Worm (Caenorhabditis elegans): Measurements from ENCODE around the gene Y62F5A.10.

The Y62F5A.10 gene

DNA sequence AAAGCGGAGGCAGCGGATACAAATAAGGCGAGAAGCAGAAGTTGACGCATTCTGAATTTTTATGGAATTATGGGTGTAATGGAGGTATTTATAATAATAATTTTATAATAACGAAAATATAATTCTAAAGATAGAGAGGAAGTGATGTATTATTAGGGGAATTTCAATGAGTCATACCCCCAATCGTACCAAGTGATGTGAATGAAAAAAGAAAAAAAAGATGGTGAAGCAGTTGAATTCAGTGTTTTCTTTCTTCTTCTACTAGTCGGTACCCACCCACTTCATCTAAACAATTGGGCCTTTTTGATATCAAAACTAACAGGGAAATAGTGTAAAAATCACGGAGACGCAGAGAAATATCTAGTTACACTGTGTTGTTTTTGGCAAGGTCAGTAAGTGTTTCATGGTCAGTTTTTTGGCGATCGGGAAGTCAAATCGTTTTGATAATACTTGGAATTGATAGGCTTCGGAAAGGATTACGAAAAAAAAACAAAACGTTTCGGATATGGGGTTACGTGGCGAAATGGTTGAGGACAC is 34.6 kb upstream of the Y62F5A.10 start, which contains the start of gene ttr-18:
ttr-18 (minus strand) TSS at position 51 of the 537 bp plus-strand sequence.
- no peak for TF ChIP-seq ceh-14 (tag; optimal IDR thresholded peaks at IDR 0.05)
- no peak for TF ChIP-seq T23F11.4 (GFP tag; optimal IDR thresholded peaks at IDR 0.05)
- TF ChIP-seq rnt-1 (tag; optimal IDR thresholded peaks at IDR 0.05) = no peak
- TF ChIP-seq zip-5 (tag; optimal IDR thresholded peaks at IDR 0.05) = no peak
- no peak for TF ChIP-seq ztf-16 (tag; optimal IDR thresholded peaks at IDR 0.05)
- TF ChIP-seq ceh-19 (GFP tag; optimal IDR thresholded peaks at IDR 0.05) = no peak
- TF ChIP-seq K02D7.2 (tag; optimal IDR thresholded peaks at IDR 0.05) = no peak
- TF ChIP-seq hlh-15 (tag; optimal IDR thresholded peaks at IDR 0.05) = no peak
- TF ChIP-seq pag-3 (tag; optimal IDR thresholded peaks at IDR 0.05; ENCODE audit: borderline replicate concordance) = no peak
- TF ChIP-seq npax-4 (tag; optimal IDR thresholded peaks at IDR 0.05) = no peak
- TF ChIP-seq ceh-24 (tag; optimal IDR thresholded peaks at IDR 0.05) = no peak
- TF ChIP-seq ceh-48 (tag; optimal IDR thresholded peaks at IDR 0.05) = no peak

DNA sequence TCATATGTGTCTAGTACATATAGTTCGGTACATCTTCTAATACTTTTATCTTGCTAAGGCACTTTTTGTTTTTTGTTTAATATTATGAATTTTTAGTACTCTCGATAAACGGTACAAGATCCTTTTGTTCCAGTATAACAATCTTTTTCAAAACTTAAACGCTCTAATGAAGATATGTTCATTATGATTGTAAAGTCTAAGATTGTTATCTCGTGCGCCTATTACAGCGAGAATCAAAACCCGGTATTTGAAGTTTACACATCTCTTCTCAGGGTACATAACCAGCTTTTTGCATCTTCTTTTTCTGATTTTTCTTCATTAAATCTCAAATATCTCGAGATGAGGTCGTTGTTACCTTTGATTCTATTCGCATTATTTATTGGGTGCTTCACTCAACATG is 33.4 kb upstream of the Y62F5A.10 start, which contains the start of gene B0334.13:
B0334.13 (plus strand) TSS at position 301 of the 400 bp plus-strand sequence.
- TF ChIP-seq hlh-30 (tag; optimal IDR thresholded peaks at IDR 0.05; ENCODE audit: insufficient read depth) (no peak), hlh-13 (GFP tag; optimal IDR thresholded peaks at IDR 0.05) (no peak), ceh-31 (tag; optimal IDR thresholded peaks at IDR 0.05) (no peak), elt-2 (tag; optimal IDR thresholded peaks at IDR 0.05) (no peak), unc-42 (tag; optimal IDR thresholded peaks at IDR 0.05) (no peak), tbx-7 (tag; optimal IDR thresholded peaks at IDR 0.05) (no peak), unc-55 (GFP tag; optimal IDR thresholded peaks at IDR 0.05) (no peak), lim-6 (tag; optimal IDR thresholded peaks at IDR 0.05) (no peak), Y22D7AL.16 (tag; optimal IDR thresholded peaks at IDR 0.05) (no peak), rnt-1 (tag; optimal IDR thresholded peaks at IDR 0.05) (no peak), ceh-45 (GFP tag; IDR thresholded peaks at IDR 0.05) (no peak), ref-2 (tag; optimal IDR thresholded peaks at IDR 0.05) (no peak), eyg-1 (tag; optimal IDR thresholded peaks at IDR 0.05) (no peak), unc-86 (tag; optimal IDR thresholded peaks at IDR 0.05) (no peak), lin-11 (tag; optimal IDR thresholded peaks at IDR 0.05) (no peak), hlh-8 (tag; optimal IDR thresholded peaks at IDR 0.05) (no peak), ceh-48 (tag; optimal IDR thresholded peaks at IDR 0.05) (no peak)

DNA sequence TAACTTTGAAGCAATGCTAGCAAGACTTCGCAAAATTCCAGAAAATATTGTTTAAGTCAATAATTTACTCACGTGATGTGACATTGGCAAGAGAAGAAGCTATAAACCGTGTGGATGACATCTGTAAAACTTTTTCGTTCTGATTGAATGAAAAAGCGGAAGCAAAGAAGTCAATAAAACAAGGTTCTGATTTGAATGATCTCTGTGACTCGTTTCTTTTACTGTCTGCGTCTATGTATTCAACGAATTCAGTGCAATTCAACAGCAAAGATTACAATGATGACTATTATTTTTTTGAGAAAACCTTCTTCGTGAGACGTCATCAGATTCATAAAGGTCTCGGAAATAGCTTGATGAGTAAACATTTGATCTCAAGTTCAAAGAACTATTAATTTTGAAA is 28.6 kb upstream of the Y62F5A.10 start, which contains the start of gene hacl-1:
hacl-1 (minus strand) TSS at position 121 of the 400 bp plus-strand sequence.
- TF ChIP-seq elt-2 (tag; optimal IDR thresholded peaks at IDR 0.05) = peak; percentile 27
- no peak for TF ChIP-seq ceh-14 (tag; optimal IDR thresholded peaks at IDR 0.05)
- TF ChIP-seq elt-4 (tag; optimal IDR thresholded peaks at IDR 0.05) = no peak
- TF ChIP-seq hlh-6 (tag; optimal IDR thresholded peaks at IDR 0.05) = no peak
- no peak for TF ChIP-seq ets-4 (tag; optimal IDR thresholded peaks at IDR 0.05)
- TF ChIP-seq dve-1 (tag; optimal IDR thresholded peaks at IDR 0.05) = no peak

DNA sequence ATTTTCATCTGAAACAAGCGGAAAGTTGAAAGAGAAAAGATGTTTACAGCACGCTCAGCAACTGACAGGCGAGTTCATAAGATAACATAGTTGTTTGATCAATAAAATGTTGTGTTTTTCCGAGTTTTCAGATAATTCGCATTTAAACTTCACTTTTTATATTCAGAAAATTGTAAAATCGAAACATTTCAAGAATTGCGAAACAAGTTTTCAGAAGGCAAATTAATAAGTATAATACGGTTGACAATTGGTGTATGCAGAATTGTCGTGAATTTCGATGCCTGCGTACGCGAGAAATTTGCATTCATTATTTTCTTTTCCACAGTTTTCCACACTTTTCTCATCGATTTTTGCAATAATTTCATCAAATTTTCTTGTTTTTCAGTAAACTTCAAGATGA is 26.1 kb upstream of the Y62F5A.10 start, which contains the start of the genes ooc-3 and B0334.4:
ooc-3 (minus strand) TSS at position 15 of the 400 bp plus-strand sequence.
B0334.4 (plus strand) TSS at position 386 of the 400 bp plus-strand sequence.
- no peak for TF ChIP-seq npax-4 (tag; optimal IDR thresholded peaks at IDR 0.05)
- no peak for TF ChIP-seq sox-2 (GFP tag; IDR thresholded peaks at IDR 0.05)
- no peak for TF ChIP-seq F13H6.1 (tag; optimal IDR thresholded peaks at IDR 0.05)
- TF ChIP-seq nfya-1 (tag; optimal IDR thresholded peaks at IDR 0.05) = no peak
- TF ChIP-seq ceh-14 (tag; optimal IDR thresholded peaks at IDR 0.05) = no peak
- no peak for TF ChIP-seq ref-2 (tag; optimal IDR thresholded peaks at IDR 0.05)
- TF ChIP-seq unc-42 (tag; optimal IDR thresholded peaks at IDR 0.05) = peak; percentile 70

DNA sequence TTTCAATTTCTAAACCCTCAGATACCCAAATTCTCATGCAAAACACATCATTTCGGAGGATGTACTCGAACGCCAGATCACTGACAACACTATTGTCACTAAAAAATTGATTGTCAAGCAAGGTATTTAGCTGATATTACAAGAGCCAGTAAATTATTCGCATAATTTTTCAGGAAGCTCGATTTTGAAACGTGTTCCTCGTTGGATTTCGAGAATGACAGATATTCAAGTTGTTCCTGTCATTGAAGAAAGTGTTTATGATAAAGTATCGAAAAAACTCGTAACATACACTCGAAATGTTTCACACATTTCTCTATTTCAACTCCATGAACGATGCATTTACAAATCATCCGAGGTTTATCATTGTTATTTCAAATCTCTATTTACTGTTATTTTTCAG is 25.6 kb upstream of the Y62F5A.10 start:
- no peak for TF ChIP-seq hlh-30 (tag; optimal IDR thresholded peaks at IDR 0.05; ENCODE audit: insufficient read depth)
- no peak for TF ChIP-seq pag-3 (tag; optimal IDR thresholded peaks at IDR 0.05; ENCODE audit: borderline replicate concordance)
- no peak for TF ChIP-seq nfya-1 (tag; optimal IDR thresholded peaks at IDR 0.05)
- no peak for TF ChIP-seq che-1 (tag; optimal IDR thresholded peaks at IDR 0.05)
- TF ChIP-seq tbx-7 (tag; optimal IDR thresholded peaks at IDR 0.05) = no peak
- TF ChIP-seq T23F11.4 (GFP tag; optimal IDR thresholded peaks at IDR 0.05) = no peak
- no peak for TF ChIP-seq ttx-3 (tag; optimal IDR thresholded peaks at IDR 0.05)
- no peak for TF ChIP-seq K09A11.1 (tag; optimal IDR thresholded peaks at IDR 0.05; ENCODE audit: insufficient read depth)
- no peak for TF ChIP-seq odd-2 (tag; optimal IDR thresholded peaks at IDR 0.05)
- TF ChIP-seq ceh-31 (tag; optimal IDR thresholded peaks at IDR 0.05) = no peak
- no peak for TF ChIP-seq F13H6.1 (tag; optimal IDR thresholded peaks at IDR 0.05)
- no peak for TF ChIP-seq hlh-6 (tag; optimal IDR thresholded peaks at IDR 0.05)

Measured in whole organism, late embryonic.